Fruit fly (Drosophila melanogaster) whole organism, prepupa: ENCODE results near the gene HDAC1.

ENCODE experiments used
- CG10631 ChIP-seq: fragments of 200-800 bp; sonication (Bioruptor generic); optimal IDR thresholded peaks from 2 replicates; lab custom pipeline; 2016; ENCODE audit warnings: missing biosample characterization, missing genetic modification characterization
- CG11762 ChIP-seq: fragments of 200-800 bp; sonication (Bioruptor generic); optimal IDR thresholded peaks from 3 replicates; lab custom pipeline; 2016; ENCODE audit warnings: missing biosample characterization, missing genetic modification characterization; ENCODE audit not compliant: insufficient read depth
- CG1621 ChIP-seq: fragments of 200-800 bp; sonication (Bioruptor generic); optimal IDR thresholded peaks from 3 replicates; lab custom pipeline; 2018; ENCODE audit warnings: missing biosample characterization, mild to moderate bottlenecking, missing genetic modification characterization
- CG16779 ChIP-seq: fragments of 200-800 bp; sonication (Bioruptor generic); optimal IDR thresholded peaks from 3 replicates; lab custom pipeline; 2017; ENCODE audit warnings: missing biosample characterization, mild to moderate bottlenecking, missing genetic modification characterization
- CG3919 ChIP-seq: fragments of 200-800 bp; sonication (Bioruptor generic); optimal IDR thresholded peaks from 3 replicates; lab custom pipeline; 2016; ENCODE audit warnings: missing biosample characterization, missing genetic modification characterization
- CG8632 ChIP-seq: fragments of 200-800 bp; sonication (Bioruptor generic); optimal IDR thresholded peaks from 3 replicates; lab custom pipeline; 2016; ENCODE audit warnings: missing biosample characterization, missing genetic modification characterization
- Eip78C ChIP-seq: fragments of 200-800 bp; sonication (Bioruptor generic); peaks from one replicate; lab custom pipeline; 2016; ENCODE audit warnings: missing biosample characterization, missing genetic modification characterization
- Hr39 ChIP-seq: fragments of 200-800 bp; sonication (Bioruptor generic); optimal IDR thresholded peaks from 2 replicates; lab custom pipeline; 2016; ENCODE audit warnings: missing biosample characterization, missing genetic modification characterization
- Sox102F ChIP-seq: fragments of 200-800 bp; sonication (Bioruptor generic); optimal IDR thresholded peaks from 2 replicates; lab custom pipeline; 2016; ENCODE audit warnings: missing biosample characterization, mild to moderate bottlenecking, missing genetic modification characterization
- acj6 ChIP-seq: fragments of 200-800 bp; sonication (Bioruptor generic); optimal IDR thresholded peaks from 3 replicates; lab custom pipeline; 2016; ENCODE audit warnings: missing biosample characterization, missing genetic modification characterization
- cyc ChIP-seq: fragments of 200-800 bp; sonication (Bioruptor generic); optimal IDR thresholded peaks from 3 replicates; lab custom pipeline; 2016; ENCODE audit warnings: missing biosample characterization, missing genetic modification characterization
- dac ChIP-seq: fragments of 200-800 bp; sonication (Bioruptor generic); optimal IDR thresholded peaks from 2 replicates; lab custom pipeline; 2017; ENCODE audit warnings: missing biosample characterization, mild to moderate bottlenecking, missing genetic modification characterization
- fd85E ChIP-seq: fragments of 200-800 bp; sonication (Bioruptor generic); optimal IDR thresholded peaks from 3 replicates; lab custom pipeline; 2016; ENCODE audit warnings: missing biosample characterization, missing genetic modification characterization
- salr ChIP-seq, 2 experiments: fragments of 200-800 bp; sonication (Bioruptor generic); optimal IDR thresholded peaks; 3 replicates each; lab custom pipeline; 2016 to 2018; ENCODE audit warnings: missing biosample characterization in 2 of 2, missing genetic modification characterization in 2 of 2, mild to moderate bottlenecking in 1 of 2
- spab ChIP-seq: fragments of 200-800 bp; sonication (Bioruptor generic); optimal IDR thresholded peaks from 2 replicates; lab custom pipeline; 2017; ENCODE audit warnings: missing biosample characterization, mild to moderate bottlenecking, missing genetic modification characterization, missing genetic modification reagents
- topi ChIP-seq: fragments of 200-800 bp; sonication (Bioruptor generic); optimal IDR thresholded peaks from 3 replicates; lab custom pipeline; 2016; ENCODE audit warnings: missing biosample characterization, missing genetic modification characterization

The HDAC1 gene

DNA sequence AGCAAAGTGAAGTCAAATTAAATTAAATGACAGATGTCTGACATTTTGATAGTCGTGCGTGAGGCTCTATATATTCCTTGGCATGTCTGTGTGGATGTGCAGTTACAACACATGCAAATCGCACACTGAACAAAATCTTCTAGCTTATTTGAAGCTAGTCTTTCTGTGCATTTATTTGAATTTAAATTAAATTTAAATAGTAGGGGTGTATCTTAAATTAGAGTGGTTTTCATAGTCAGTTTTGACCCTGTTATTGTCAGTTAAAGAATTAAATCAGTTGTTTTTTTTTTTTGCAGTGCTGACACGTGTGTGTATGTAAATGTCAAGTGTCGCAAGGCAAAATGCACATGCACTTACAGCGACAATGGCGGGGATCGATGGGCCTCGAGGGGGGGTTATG is 52.5 kb downstream of the HDAC1 start (continued):
- TF ChIP-seq CG1621 (no peak), cyc (GFP tag; lab: Kevin White, UChicago) (peak; percentile 8), salr (GFP tag; optimal IDR thresholded peaks at IDR 0.05; lab: Kevin White, UChicago) (no peak), CG16779 (tag; lab: Kevin White, UChicago) (no peak), topi (GFP tag; lab: Kevin White, UChicago) (peak; percentile 37), fd85E (GFP tag; lab: Kevin White, UChicago) (no peak), CG11762 (GFP tag; lab: Kevin White, UChicago) (peak; percentile 11), CG3919 (GFP tag; lab: Kevin White, UChicago) (peak; percentile 35), dac (GFP tag; lab: Kevin White, UChicago) (no peak), CG10631 (GFP tag; lab: Kevin White, UChicago) (peak; percentile 36), CG8632 (no peak), Eip78C (GFP tag; lab: Kevin White, UChicago) (peak; percentile 81), Sox102F (GFP tag; lab: Kevin White, UChicago) (no peak), spab (peak; percentile 16), Hr39 (GFP tag; lab: Kevin White, UChicago) (no peak), acj6 (no peak)
